Fruit fly (Drosophila melanogaster) whole organism, embryonic: ENCODE measurements around the gene CoRest.

Source experiments
- Antp ChIP-seq: fragments of 200-800 bp; sonication (Bioruptor generic); optimal IDR thresholded peaks from 3 replicates; lab custom pipeline; 2016; ENCODE audit warnings: missing biosample characterization, missing genetic modification characterization
- CG10274 ChIP-seq: fragments of 200-800 bp; sonication (Bioruptor generic); optimal IDR thresholded peaks from 3 replicates; lab custom pipeline; 2017; ENCODE audit warnings: missing biosample characterization, mild to moderate bottlenecking, missing genetic modification characterization
- CG10366 ChIP-seq: fragments of 200-800 bp; sonication (Bioruptor generic); IDR thresholded peaks from 2 replicates; pipeline ENCODE4 v1.3.6; 2022; ENCODE audit warnings: missing biosample characterization, missing genetic modification characterization
- CG11085 ChIP-seq: fragments of 200-800 bp; sonication (Bioruptor generic); IDR thresholded peaks from 2 replicates; pipeline ENCODE4 v1.3.6; 2022; ENCODE audit warnings: missing biosample characterization, missing genetic modification characterization
- CG12391 ChIP-seq: fragments of 200-800 bp; sonication (Bioruptor generic); optimal IDR thresholded peaks from 3 replicates; lab custom pipeline; 2018; ENCODE audit warnings: missing biosample characterization, mild to moderate bottlenecking, missing genetic modification characterization, moderate library complexity
- CG13287 ChIP-seq: fragments of 200-800 bp; sonication (Bioruptor generic); IDR thresholded peaks from 2 replicates; pipeline ENCODE4 v1.3.6; 2022; ENCODE audit warnings: missing biosample characterization, missing genetic modification characterization; ENCODE audit not compliant: partially characterized antibody
- CG13624 ChIP-seq: fragments of 200-800 bp; sonication (Bioruptor generic); optimal IDR thresholded peaks from 2 replicates; lab custom pipeline; 2016; ENCODE audit warnings: missing biosample characterization, missing genetic modification characterization
- CG16813 ChIP-seq: fragments of 200-800 bp; sonication (Bioruptor generic); IDR thresholded peaks from 3 replicates; pipeline ENCODE4 v1.3.6; 2022; ENCODE audit warnings: missing biosample characterization, missing genetic modification characterization; ENCODE audit not compliant: partially characterized antibody
- CG16863 ChIP-seq: fragments of 200-800 bp; sonication (Bioruptor generic); optimal IDR thresholded peaks from 3 replicates; lab custom pipeline; 2016; ENCODE audit warnings: missing biosample characterization, missing genetic modification characterization
- CG17568 ChIP-seq: fragments of 200-800 bp; sonication (Bioruptor generic); optimal IDR thresholded peaks from 2 replicates; lab custom pipeline; 2018; ENCODE audit warnings: missing biosample characterization, mild to moderate bottlenecking, missing genetic modification characterization, moderate library complexity
- CG1792 ChIP-seq: fragments of 200-800 bp; sonication (Bioruptor generic); optimal IDR thresholded peaks from 2 replicates; lab custom pipeline; 2016; ENCODE audit warnings: missing biosample characterization, missing genetic modification characterization
- CG18262 ChIP-seq: fragments of 200-800 bp; optimal IDR thresholded peaks from 3 replicates; lab custom pipeline; 2019; ENCODE audit warnings: missing biosample characterization, mild to moderate bottlenecking, missing genetic modification characterization, moderate library complexity
- CG3281 ChIP-seq: fragments of 200-800 bp; sonication (Bioruptor generic); optimal IDR thresholded peaks from 3 replicates; lab custom pipeline; 2017; ENCODE audit warnings: missing biosample characterization, mild to moderate bottlenecking, missing genetic modification characterization
- CG33557 ChIP-seq: fragments of 200-800 bp; sonication (Bioruptor generic); optimal IDR thresholded peaks from 2 replicates; lab custom pipeline; 2019; ENCODE audit warnings: missing biosample characterization, mild to moderate bottlenecking, missing genetic modification characterization, moderate library complexity
- CG34422 ChIP-seq: fragments of 200-800 bp; sonication (Bioruptor generic); IDR thresholded peaks from 3 replicates; pipeline ENCODE4 v1.3.6; 2022; ENCODE audit warnings: missing biosample characterization, missing genetic modification characterization
- CG6654 ChIP-seq: fragments of 200-800 bp; sonication (Bioruptor generic); optimal IDR thresholded peaks from 2 replicates; lab custom pipeline; 2017; ENCODE audit warnings: missing biosample characterization, mild to moderate bottlenecking, missing genetic modification characterization
- CG8359 ChIP-seq: fragments of 200-800 bp; sonication (Bioruptor generic); optimal IDR thresholded peaks from 2 replicates; lab custom pipeline; 2017; ENCODE audit warnings: missing biosample characterization, mild to moderate bottlenecking, missing genetic modification characterization, borderline replicate concordance
- D19B ChIP-seq: fragments of 200-800 bp; sonication (Bioruptor generic); optimal IDR thresholded peaks from 2 replicates; lab custom pipeline; 2017; ENCODE audit warnings: missing biosample characterization, mild to moderate bottlenecking, missing genetic modification characterization
- Dp ChIP-seq: fragments of 200-800 bp; sonication (Bioruptor generic); optimal IDR thresholded peaks from 2 replicates; lab custom pipeline; 2018; ENCODE audit warnings: missing biosample characterization, mild to moderate bottlenecking, missing genetic modification characterization, moderate library complexity
- GATAe ChIP-seq: fragments of 200-800 bp; sonication (Bioruptor generic); conservative IDR thresholded peaks from 2 replicates; pipeline ENCODE4 v1.3.6; 2022; ENCODE audit warnings: missing biosample characterization, missing genetic modification characterization
- HLHmδ ChIP-seq: fragments of 200-800 bp; sonication (Bioruptor generic); optimal IDR thresholded peaks from 2 replicates; lab custom pipeline; 2018; ENCODE audit warnings: missing biosample characterization, mild to moderate bottlenecking, missing genetic modification characterization, moderate library complexity
- Max ChIP-seq: fragments of 200-800 bp; sonication (Bioruptor generic); optimal IDR thresholded peaks from 2 replicates; lab custom pipeline; 2016; ENCODE audit warnings: missing biosample characterization, mild to moderate bottlenecking, missing genetic modification characterization
- Optix ChIP-seq: fragments of 200-800 bp; sonication (Bioruptor generic); IDR thresholded peaks from 3 replicates; pipeline ENCODE4 v1.3.6; 2022; ENCODE audit warnings: missing biosample characterization, missing genetic modification characterization
- Poxn ChIP-seq: fragments of 200-800 bp; sonication (Bioruptor generic); IDR thresholded peaks from 2 replicates; pipeline ENCODE4 v1.3.6; 2022; ENCODE audit warnings: missing biosample characterization, missing genetic modification characterization
- Six4 ChIP-seq: fragments of 200-800 bp; sonication (Bioruptor generic); optimal IDR thresholded peaks from 2 replicates; lab custom pipeline; 2016; ENCODE audit warnings: missing biosample characterization, missing genetic modification characterization
- Spps ChIP-seq: fragments of 200-800 bp; sonication (Bioruptor generic); optimal IDR thresholded peaks from 2 replicates; lab custom pipeline; 2018; ENCODE audit warnings: missing biosample characterization, mild to moderate bottlenecking, missing genetic modification characterization
- cad ChIP-seq: fragments of >200 bp; optimal IDR thresholded peaks from 2 replicates; lab custom pipeline; 2017; ENCODE audit warnings: missing biosample characterization, missing genetic modification characterization
- cato ChIP-seq: fragments of 200-800 bp; sonication (Bioruptor generic); optimal IDR thresholded peaks from 2 replicates; lab custom pipeline; 2016; ENCODE audit warnings: missing biosample characterization, missing genetic modification characterization, borderline replicate concordance
- caup ChIP-seq: fragments of 200-800 bp; sonication (Bioruptor generic); optimal IDR thresholded peaks from 3 replicates; lab custom pipeline; 2017; ENCODE audit warnings: missing biosample characterization, mild to moderate bottlenecking, missing genetic modification characterization, moderate library complexity; ENCODE audit not compliant: severe bottlenecking
- corto ChIP-seq: fragments of 200-800 bp; sonication (Bioruptor generic); optimal IDR thresholded peaks from 2 replicates; lab custom pipeline; 2016; ENCODE audit warnings: missing biosample characterization, mild to moderate bottlenecking, missing genetic modification characterization, moderate library complexity
- crc ChIP-seq: fragments of 200-800 bp; sonication (Bioruptor generic); optimal IDR thresholded peaks from 2 replicates; lab custom pipeline; 2016; ENCODE audit warnings: missing biosample characterization, missing genetic modification characterization
- cwo ChIP-seq: fragments of 200-800 bp; sonication (Bioruptor generic); optimal IDR thresholded peaks from 3 replicates; lab custom pipeline; 2017; ENCODE audit warnings: missing biosample characterization, missing genetic modification characterization, mild to moderate bottlenecking, moderate library complexity, missing genetic modification reagents
- da ChIP-seq: fragments of 200-800 bp; sonication (Bioruptor generic); optimal IDR thresholded peaks from 2 replicates; lab custom pipeline; 2016; ENCODE audit warnings: missing biosample characterization, missing genetic modification characterization
- dimm ChIP-seq: fragments of 200-800 bp; sonication (Bioruptor generic); IDR thresholded peaks from 2 replicates; pipeline ENCODE4 v1.3.6; 2022; ENCODE audit warnings: missing biosample characterization, missing genetic modification characterization
- ems ChIP-seq: fragments of 200-800 bp; sonication (Bioruptor generic); optimal IDR thresholded peaks from 3 replicates; lab custom pipeline; 2016; ENCODE audit warnings: missing biosample characterization, missing genetic modification characterization
- fru ChIP-seq: fragments of >200 bp; optimal IDR thresholded peaks from 2 replicates; lab custom pipeline; 2017
- gce ChIP-seq: fragments of 200-800 bp; sonication (Bioruptor generic); IDR thresholded peaks from 3 replicates; pipeline ENCODE4 v1.3.6; 2022; ENCODE audit warnings: missing biosample characterization, missing genetic modification characterization
- grau ChIP-seq: fragments of 200-800 bp; optimal IDR thresholded peaks from 3 replicates; lab custom pipeline; 2019; ENCODE audit warnings: missing biosample characterization, mild to moderate bottlenecking, missing genetic modification characterization, moderate library complexity
- knrl ChIP-seq: fragments of 200-800 bp; sonication (Bioruptor generic); IDR thresholded peaks from 3 replicates; pipeline ENCODE4 v1.3.6; 2022; ENCODE audit warnings: missing biosample characterization, missing genetic modification characterization; ENCODE audit not compliant: partially characterized antibody
- lilli ChIP-seq: fragments of 200-800 bp; sonication (Bioruptor generic); optimal IDR thresholded peaks from 3 replicates; lab custom pipeline; 2016; ENCODE audit warnings: missing biosample characterization, missing genetic modification characterization
- mirr ChIP-seq: fragments of 200-800 bp; sonication (Bioruptor generic); optimal IDR thresholded peaks from 3 replicates; lab custom pipeline; 2018; ENCODE audit warnings: missing biosample characterization, mild to moderate bottlenecking, missing genetic modification characterization
- nau ChIP-seq: fragments of 200-800 bp; sonication (Bioruptor generic); optimal IDR thresholded peaks from 3 replicates; lab custom pipeline; 2017; ENCODE audit warnings: missing biosample characterization, mild to moderate bottlenecking, missing genetic modification characterization, missing genetic modification reagents
- pan ChIP-seq, 4 experiments: fragments of >200 bp in 3 of 4; fragments of 200-800 bp in 1 of 4; sonication (Bioruptor generic) in 1 of 4; optimal IDR thresholded peaks in 3 of 4; IDR thresholded peaks in 1 of 4; 2 replicates each; pipeline versions ENCODE4 v1.3.6 to Lab custom; 2017 to 2022; ENCODE audit warnings: missing biosample characterization in 2 of 4, missing genetic modification characterization in 2 of 4, mixed read lengths in 1 of 4
- pita ChIP-seq: fragments of 200-800 bp; sonication (Bioruptor generic); optimal IDR thresholded peaks from 2 replicates; lab custom pipeline; 2017; ENCODE audit warnings: missing biosample characterization, mild to moderate bottlenecking, missing genetic modification characterization
- prd ChIP-seq, 3 experiments: fragments of >200 bp in 2 of 3; fragments of 200-800 bp in 1 of 3; sonication (Bioruptor generic) in 1 of 3; optimal IDR thresholded peaks in 2 of 3; IDR thresholded peaks in 1 of 3; 2 replicates in 2 of 3; 3 replicates in 1 of 3; pipeline versions ENCODE4 v1.3.6 to Lab custom; 2017 to 2022; ENCODE audit warnings: missing biosample characterization in 1 of 3, missing genetic modification characterization in 1 of 3
- psq ChIP-seq: fragments of 200-800 bp; sonication (Bioruptor generic); optimal IDR thresholded peaks from 2 replicates; lab custom pipeline; 2017; ENCODE audit warnings: missing biosample characterization, missing genetic modification characterization
- run ChIP-seq: fragments of 200-800 bp; sonication (Bioruptor generic); optimal IDR thresholded peaks from 3 replicates; lab custom pipeline; 2018; ENCODE audit warnings: missing biosample characterization, mild to moderate bottlenecking, missing genetic modification characterization
- slbo ChIP-seq: fragments of 200-800 bp; sonication (Bioruptor generic); IDR thresholded peaks from 2 replicates; pipeline ENCODE4 v1.3.6; 2022; ENCODE audit warnings: missing biosample characterization, missing genetic modification characterization
- slou ChIP-seq: fragments of 200-800 bp; sonication (Bioruptor generic); optimal IDR thresholded peaks from 3 replicates; lab custom pipeline; 2016; ENCODE audit warnings: missing biosample characterization, missing genetic modification characterization
- tll ChIP-seq, 2 experiments: fragments of 200-800 bp in 1 of 2; fragments of >200 bp in 1 of 2; sonication (Bioruptor generic) in 1 of 2; optimal IDR thresholded peaks; 2 replicates each; lab custom pipeline; 2017 to 2019; ENCODE audit warnings: missing biosample characterization in 2 of 2, missing genetic modification characterization in 2 of 2, mild to moderate bottlenecking in 1 of 2, moderate library complexity in 1 of 2

The CoRest gene

DNA sequence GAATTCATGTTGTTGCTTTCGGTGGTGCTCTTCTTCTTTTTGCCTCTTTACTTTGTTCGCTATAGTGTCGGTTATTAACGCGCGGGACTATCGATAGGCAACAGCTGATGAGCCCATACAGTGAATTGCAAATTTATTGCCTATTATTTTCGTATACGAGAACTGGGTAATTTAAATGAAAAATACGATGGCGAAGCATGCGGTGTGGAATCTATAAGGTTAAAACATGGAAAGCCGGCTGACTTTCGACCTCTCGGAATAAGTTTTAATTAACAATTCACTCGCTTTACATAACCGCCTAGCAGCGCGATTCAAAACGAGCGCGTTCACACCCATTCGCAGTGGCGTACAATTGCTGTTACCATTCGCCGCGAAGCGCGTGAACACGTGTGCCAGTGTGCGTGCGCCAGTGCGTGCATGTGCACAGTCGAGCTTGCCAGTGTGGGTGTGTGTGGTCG is 41.8 kb upstream of the CoRest start, which contains the start of the genes Naa15-16 and mRpS14 (continued):
- TF ChIP-seq CG6654 (GFP tag; lab: Kevin White, UChicago): no peak
- TF ChIP-seq slbo (GFP tag; lab: Robert Waterston, UW): no peak
- no peak for TF ChIP-seq CG10366 (GFP tag; lab: Robert Waterston, UW)
- TF ChIP-seq Poxn (GFP tag; lab: Robert Waterston, UW): no peak
- TF ChIP-seq gce: no peak
- peak; percentile 24 for TF ChIP-seq HLHmδ
- no peak for TF ChIP-seq Optix (GFP tag; lab: Robert Waterston, UW)
- no peak for TF ChIP-seq pita
- TF ChIP-seq crc (GFP tag; lab: Kevin White, UChicago): no peak
- no peak for TF ChIP-seq CG13624 (GFP tag; lab: Kevin White, UChicago)
- TF ChIP-seq CG16813: peak; percentile 47; the same call in 2 of the 3 replicates
- TF ChIP-seq da (GFP tag; lab: Kevin White, UChicago): no peak
- no peak for TF ChIP-seq psq (GFP tag; lab: Kevin White, UChicago)
- TF ChIP-seq run (tag; lab: Kevin White, UChicago): no peak
- no peak for TF ChIP-seq prd (optimal IDR thresholded peaks at IDR 0.05; lab: Kevin White, UChicago)
- no peak for TF ChIP-seq prd (GFP tag; IDR thresholded peaks at IDR 0.05; lab: Robert Waterston, UW)
- peak; percentile 2 for TF ChIP-seq mirr
- TF ChIP-seq nau: no peak
- no peak for TF ChIP-seq cad (GFP tag; lab: Kevin White, UChicago)
- TF ChIP-seq CG16863 (GFP tag; lab: Kevin White, UChicago): no peak
- peak; percentile 51; the same call in 1 of the 2 replicates for TF ChIP-seq CG13287 (GFP tag; lab: Robert Waterston, UW)
- 0 out of 3 replicates have a peak, but pooled peaks have one; percentile 19 for TF ChIP-seq knrl (GFP tag; lab: Robert Waterston, UW)
- no peak for TF ChIP-seq CG10274
- TF ChIP-seq fru: no peak
- no peak for TF ChIP-seq CG17568 (GFP tag; lab: Kevin White, UChicago)
- no peak for TF ChIP-seq CG12391
- TF ChIP-seq Six4 (GFP tag; lab: Kevin White, UChicago): no peak
- no peak for TF ChIP-seq pan (optimal IDR thresholded peaks at IDR 0.05; lab: Kevin White, UChicago)
- TF ChIP-seq pan (GFP tag; optimal IDR thresholded peaks at IDR 0.05 in 1 of 2, IDR thresholded peaks at IDR 0.05 in 1 of 2): no peak
- no peak for TF ChIP-seq Spps
- TF ChIP-seq GATAe (GFP tag; lab: Robert Waterston, UW): no peak
- TF ChIP-seq tll (GFP tag; optimal IDR thresholded peaks at IDR 0.05; lab: Kevin White, UChicago): no peak
- TF ChIP-seq caup (GFP tag; lab: Kevin White, UChicago): no peak
- TF ChIP-seq CG8359: no peak
- no peak for TF ChIP-seq ems (GFP tag; lab: Kevin White, UChicago)
- no peak for TF ChIP-seq D19B (GFP tag; lab: Kevin White, UChicago)
- TF ChIP-seq Dp (GFP tag; lab: Kevin White, UChicago): peak; percentile 79
- TF ChIP-seq Max (GFP tag; lab: Kevin White, UChicago): peak; percentile 30
- TF ChIP-seq cwo (GFP tag; lab: Kevin White, UChicago): no peak
- no peak for TF ChIP-seq cato (GFP tag; lab: Kevin White, UChicago)
- TF ChIP-seq dimm (GFP tag; lab: Robert Waterston, UW): no peak
- TF ChIP-seq slou (GFP tag; lab: Kevin White, UChicago): no peak
- no peak for TF ChIP-seq CG3281 (GFP tag; lab: Kevin White, UChicago)
- no peak for TF ChIP-seq grau (tag; lab: Kevin White, UChicago)
- TF ChIP-seq CG34422 (GFP tag; lab: Robert Waterston, UW): no peak
- TF ChIP-seq lilli: no peak
- TF ChIP-seq corto (GFP tag; lab: Kevin White, UChicago): no peak
- TF ChIP-seq Antp (GFP tag; lab: Kevin White, UChicago): no peak
- no peak for TF ChIP-seq CG33557 (GFP tag; lab: Kevin White, UChicago)
- no peak for TF ChIP-seq CG11085 (GFP tag; lab: Robert Waterston, UW)
- no peak for TF ChIP-seq CG1792 (GFP tag; lab: Kevin White, UChicago)
- TF ChIP-seq CG18262 (tag; lab: Kevin White, UChicago): no peak
